Fruit fly (Drosophila melanogaster): ENCODE data around the gene Ude.

The Ude gene

dm6 chr3R:24771273-24772231 is 27.9 kb downstream of the Ude start, which contains the start of gene CG42331 (continued):
- TF ChIP-seq CG5180 (GFP tag; optimal IDR thresholded peaks at IDR 0.05) (peak; percentile 45), ttk (GFP tag; IDR thresholded peaks at IDR 0.05) (peak; percentile 57), gro (GFP tag; optimal IDR thresholded peaks at IDR 0.05) (no peak), h (optimal IDR thresholded peaks at IDR 0.05) (no peak), kay (GFP tag; optimal IDR thresholded peaks at IDR 0.05) (no peak), Hmx (GFP tag; optimal IDR thresholded peaks at IDR 0.05) (no peak), Gug (GFP tag; IDR thresholded peaks at IDR 0.05) (no peak; the same call in 3 of the 4 replicates), corto (GFP tag; optimal IDR thresholded peaks at IDR 0.05) (no peak), GATAe (GFP tag; conservative IDR thresholded peaks at IDR 0.05) (peak; percentile 55; the same call in 1 of the 2 replicates), rib (GFP tag; IDR thresholded peaks at IDR 0.05) (no peak), CG7987 (GFP tag; optimal IDR thresholded peaks at IDR 0.05) (no peak), lov (optimal IDR thresholded peaks at IDR 0.05) (no peak), lov (GFP tag; IDR thresholded peaks at IDR 0.05) (no peak), CG17385 (GFP tag; optimal IDR thresholded peaks at IDR 0.05) (peak; percentile 51), trh (GFP tag; optimal IDR thresholded peaks at IDR 0.05) (no peak), wek (GFP tag; optimal IDR thresholded peaks at IDR 0.05) (no peak), CG11695 (GFP tag; IDR thresholded peaks at IDR 0.05) (peak; percentile 62; the same call in 2 of the 3 replicates), Rx (GFP tag; IDR thresholded peaks at IDR 0.05) (no peak; the same call in 1 of the 2 replicates), insv (GFP tag; optimal IDR thresholded peaks at IDR 0.05) (no peak), sqz (GFP tag; optimal IDR thresholded peaks at IDR 0.05) (peak; percentile 16), maf-S (GFP tag; optimal IDR thresholded peaks at IDR 0.05) (peak; percentile 21), CG6765 (GFP tag; optimal IDR thresholded peaks at IDR 0.05) (no peak), CG11093 (GFP tag; IDR thresholded peaks at IDR 0.05) (0 out of 3 replicates have a peak, but pooled peaks have one; percentile 33), CHES-1-like (GFP tag; optimal IDR thresholded peaks at IDR 0.05) (peak; percentile 17), HLHmδ (GFP tag; optimal IDR thresholded peaks at IDR 0.05) (no peak), kah (GFP tag; optimal IDR thresholded peaks at IDR 0.05) (no peak), Mes4 (GFP tag; optimal IDR thresholded peaks at IDR 0.05) (no peak), psq (GFP tag; optimal IDR thresholded peaks at IDR 0.05) (peak; percentile 6), hbn (GFP tag; IDR thresholded peaks at IDR 0.05; ENCODE audit: partially characterized antibody) (no peak), otp (GFP tag; IDR thresholded peaks at IDR 0.05) (no peak), Nf-YA (GFP tag; IDR thresholded peaks at IDR 0.05) (no peak), ATbp (GFP tag; optimal IDR thresholded peaks at IDR 0.05) (peak; percentile 66), pros (GFP tag; optimal IDR thresholded peaks at IDR 0.05) (no peak), CG30403 (GFP tag; optimal IDR thresholded peaks at IDR 0.05) (peak; percentile 81), HHEX (GFP tag; optimal IDR thresholded peaks at IDR 0.05) (peak; percentile 66), kni (GFP tag; optimal IDR thresholded peaks at IDR 0.05) (peak; percentile 66), CG16863 (GFP tag; optimal IDR thresholded peaks at IDR 0.05) (peak; percentile 6), Fer3 (tag; optimal IDR thresholded peaks at IDR 0.05) (peak; percentile 60), lab (GFP tag; optimal IDR thresholded peaks at IDR 0.05) (peak; percentile 78), CG17361 (GFP tag; IDR thresholded peaks at IDR 0.05) (peak; percentile 69), CG2712 (tag; optimal IDR thresholded peaks at IDR 0.05) (peak; percentile 67), CG2202 (tag; optimal IDR thresholded peaks at IDR 0.05) (no peak), zen2 (GFP tag; IDR thresholded peaks at IDR 0.05; ENCODE audit: partially characterized antibody) (0 out of 3 replicates have a peak, but pooled peaks have one; percentile 40), CG3407 (GFP tag; optimal IDR thresholded peaks at IDR 0.05) (no peak), pnt (GFP tag; optimal IDR thresholded peaks at IDR 0.05) (peak; percentile 40), Atf6 (GFP tag; IDR thresholded peaks at IDR 0.05) (peak; percentile 56; the same call in 1 of the 2 replicates), CG2120 (GFP tag; optimal IDR thresholded peaks at IDR 0.05) (peak; percentile 78), CG11247 (GFP tag; IDR thresholded peaks at IDR 0.05) (no peak), row (GFP tag; IDR thresholded peaks at IDR 0.05) (peak; percentile 82)

Data from whole organism, embryonic.